Worm (Caenorhabditis elegans): ENCODE results near the gene sec-20.

DNA sequence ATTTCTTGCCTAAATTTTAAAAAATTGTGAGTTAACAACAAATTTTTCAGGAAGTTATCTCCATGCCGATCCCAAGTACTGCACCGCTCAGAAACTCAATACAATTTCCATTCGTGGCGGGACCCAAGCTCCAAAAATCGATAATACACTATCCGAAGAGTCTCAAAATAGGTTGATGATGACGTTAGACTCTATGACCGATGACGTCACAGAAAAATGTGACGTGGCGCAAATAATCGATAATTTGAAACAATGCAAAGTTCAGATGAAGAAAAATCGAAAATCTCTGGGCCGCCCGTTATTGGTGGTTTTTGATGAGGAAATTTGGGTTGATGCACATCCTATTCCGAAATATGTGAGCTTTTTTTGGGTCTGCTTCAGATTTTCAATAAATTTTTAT is 7.6 kb upstream of the sec-20 start:
- TF ChIP-seq tra-4 (tag; optimal IDR thresholded peaks at IDR 0.05) (no peak), tbx-37 (GFP tag; conservative IDR thresholded peaks at IDR 0.05) (no peak), tbx-11 (GFP tag; IDR thresholded peaks at IDR 0.05) (no peak), ama-1 (optimal IDR thresholded peaks at IDR 0.05) (no peak)
